Worm (Caenorhabditis elegans) whole organism, mixed stage, embryonic: ENCODE results near the gene F39H12.3.

Source experiments
- drap-1 ChIP-seq: fragments of 200-800 bp; sonication (Bioruptor generic); optimal IDR thresholded peaks from 3 replicates; lab custom pipeline; 2018; ENCODE audit warnings: mild to moderate bottlenecking, missing genetic modification characterization, missing compliant biosample characterization
- elt-1 ChIP-seq: sonication (generic microtip); optimal IDR thresholded peaks from 2 replicates; lab custom pipeline; 2017; ENCODE audit warnings: missing genetic modification characterization, mild to moderate bottlenecking, missing compliant biosample characterization, antibody characterized with exemption, moderate library complexity, borderline replicate concordance; ENCODE audit not compliant: insufficient read depth
- lin-13 ChIP-seq: fragments of 150-350 bp; optimal IDR thresholded peaks from 2 replicates; lab custom pipeline; 2014; ENCODE audit warnings: missing biosample characterization, missing genetic modification characterization
- lsy-2 ChIP-seq: fragments of 150-350 bp; optimal IDR thresholded peaks from 2 replicates; lab custom pipeline; 2014; ENCODE audit warnings: missing biosample characterization, missing genetic modification characterization
- mep-1 ChIP-seq: fragments of 150-350 bp; optimal IDR thresholded peaks from 2 replicates; lab custom pipeline; 2017; ENCODE audit warnings: missing biosample characterization, missing genetic modification reagents, missing genetic modification characterization, inconsistent platforms
- nhr-12 ChIP-seq: fragments of 150-350 bp; optimal IDR thresholded peaks from 2 replicates; lab custom pipeline; 2014; ENCODE audit warnings: missing biosample characterization, missing genetic modification characterization
- nhr-237 ChIP-seq: fragments of 150-350 bp; optimal IDR thresholded peaks from 2 replicates; lab custom pipeline; 2014; ENCODE audit warnings: missing biosample characterization, missing genetic modification characterization
- nhr-76 ChIP-seq: sonication (generic microtip); optimal IDR thresholded peaks from 2 replicates; lab custom pipeline; 2017; ENCODE audit warnings: missing biosample characterization, missing genetic modification characterization
- sem-2 ChIP-seq: fragments of 200-800 bp; sonication (Bioruptor generic); optimal IDR thresholded peaks from 2 replicates; lab custom pipeline; 2018; ENCODE audit warnings: mild to moderate bottlenecking, missing genetic modification characterization, missing compliant biosample characterization
- snpc-4 ChIP-seq: fragments of 150-350 bp; optimal IDR thresholded peaks from 2 replicates; lab custom pipeline; 2014; ENCODE audit warnings: missing biosample characterization, missing genetic modification characterization
- zip-8 ChIP-seq: fragments of 150-350 bp; optimal IDR thresholded peaks from 2 replicates; lab custom pipeline; 2014; ENCODE audit warnings: missing biosample characterization, missing genetic modification characterization
- ztf-11 ChIP-seq: fragments of 150-350 bp; optimal IDR thresholded peaks from 2 replicates; lab custom pipeline; 2014; ENCODE audit warnings: missing biosample characterization, missing genetic modification characterization

DNA sequence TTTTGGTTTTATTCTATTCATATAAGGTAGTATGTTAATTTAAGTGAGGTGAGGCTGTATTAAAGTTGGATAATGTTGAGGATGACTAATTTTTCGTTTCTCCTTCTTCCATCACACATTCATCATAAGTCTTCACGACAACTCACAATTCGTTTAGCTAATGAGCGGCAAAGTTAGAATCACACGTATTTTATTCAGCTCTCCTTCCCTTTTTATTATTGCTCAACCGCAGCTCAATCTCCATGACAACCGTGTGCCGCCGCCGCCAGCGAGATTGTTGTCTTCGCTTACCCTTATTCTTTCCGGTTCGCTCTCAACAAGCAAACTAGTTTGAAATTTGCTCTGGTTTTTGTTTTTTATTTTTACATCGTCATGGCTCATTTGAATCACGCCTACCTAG, 39.1 kb upstream of the F39H12.3 start, which contains the start of gene ZC13.2:
- TF ChIP-seq lsy-2 (tag; lab: Kevin White, UChicago) (no peak), nhr-76 (no peak), mep-1 (tag; lab: Kevin White, UChicago) (no peak), lin-13 (tag; lab: Kevin White, UChicago) (no peak), ztf-11 (tag; lab: Kevin White, UChicago) (no peak), elt-1 (tag; lab: Kevin White, UChicago) (no peak), snpc-4 (tag; lab: Kevin White, UChicago) (no peak), zip-8 (tag; lab: Kevin White, UChicago) (no peak), nhr-237 (no peak), nhr-12 (no peak), drap-1 (GFP tag; lab: Kevin White, UChicago) (no peak), sem-2 (no peak)
